Worm (Caenorhabditis elegans) whole organism, mixed stage, embryonic: ENCODE data around the gene fbxa-50.

ENCODE experiments used
- ceh-39 ChIP-seq: fragments of 150-350 bp; optimal IDR thresholded peaks from 2 replicates; lab custom pipeline; 2014; ENCODE audit warnings: missing biosample characterization, missing genetic modification characterization
- elt-1 ChIP-seq: sonication (generic microtip); optimal IDR thresholded peaks from 2 replicates; lab custom pipeline; 2017; ENCODE audit warnings: missing genetic modification characterization, mild to moderate bottlenecking, missing compliant biosample characterization, antibody characterized with exemption, moderate library complexity, borderline replicate concordance; ENCODE audit not compliant: insufficient read depth
- lin-13 ChIP-seq: fragments of 150-350 bp; optimal IDR thresholded peaks from 2 replicates; lab custom pipeline; 2014; ENCODE audit warnings: missing biosample characterization, missing genetic modification characterization
- mab-5 ChIP-seq: fragments of 150-350 bp; optimal IDR thresholded peaks from 2 replicates; lab custom pipeline; 2014; ENCODE audit warnings: missing biosample characterization, missing genetic modification characterization
- mep-1 ChIP-seq: fragments of 150-350 bp; optimal IDR thresholded peaks from 2 replicates; lab custom pipeline; 2017; ENCODE audit warnings: missing biosample characterization, missing genetic modification reagents, missing genetic modification characterization, inconsistent platforms
- nhr-12 ChIP-seq: fragments of 150-350 bp; optimal IDR thresholded peaks from 2 replicates; lab custom pipeline; 2014; ENCODE audit warnings: missing biosample characterization, missing genetic modification characterization
- nhr-28 ChIP-seq: fragments of 150-350 bp; optimal IDR thresholded peaks from 2 replicates; lab custom pipeline; 2014; ENCODE audit warnings: missing biosample characterization, missing genetic modification characterization
- snpc-4 ChIP-seq: fragments of 150-350 bp; optimal IDR thresholded peaks from 2 replicates; lab custom pipeline; 2014; ENCODE audit warnings: missing biosample characterization, missing genetic modification characterization
- sptf-1 ChIP-seq: sonication (generic microtip); optimal IDR thresholded peaks from 2 replicates; lab custom pipeline; 2017; ENCODE audit warnings: mild to moderate bottlenecking, missing genetic modification characterization, moderate library complexity, missing compliant biosample characterization
- unc-62 ChIP-seq: fragments of 150-350 bp; optimal IDR thresholded peaks from 2 replicates; lab custom pipeline; 2014; ENCODE audit warnings: missing biosample characterization, missing genetic modification reagents, missing genetic modification characterization
- ztf-11 ChIP-seq: fragments of 150-350 bp; optimal IDR thresholded peaks from 2 replicates; lab custom pipeline; 2014; ENCODE audit warnings: missing biosample characterization, missing genetic modification characterization

- TF ChIP-seq nhr-28 (no peak), snpc-4 (tag; lab: Kevin White, UChicago) (no peak), ceh-39 (tag; lab: Kevin White, UChicago) (no peak), ztf-11 (no peak), unc-62 (GFP tag; lab: Kevin White, UChicago) (no peak), sptf-1 (tag; lab: Kevin White, UChicago) (no peak), nhr-12 (no peak), mep-1 (tag; lab: Kevin White, UChicago) (no peak), lin-13 (tag; lab: Kevin White, UChicago) (no peak), mab-5 (tag; lab: Kevin White, UChicago) (no peak), elt-1 (no peak)
Measured at ce11 chrIII:1331894-1332293, 43.6 kb upstream of the fbxa-50 start, which contains the start of gene Y82E9BL.19.
